Fruit fly (Drosophila melanogaster) whole organism, embryonic: Measurements from ENCODE around the gene Ms.

Experiments used
- B-H1 ChIP-seq: fragments of 200-800 bp; sonication (Bioruptor generic); IDR thresholded peaks from 3 replicates; pipeline ENCODE4 v1.3.6; 2022; ENCODE audit warnings: missing biosample characterization, missing genetic modification characterization
- CG10147 ChIP-seq: fragments of 200-800 bp; sonication (Bioruptor generic); optimal IDR thresholded peaks from 2 replicates; lab custom pipeline; 2019; ENCODE audit warnings: missing biosample characterization, mild to moderate bottlenecking, missing genetic modification characterization, moderate library complexity
- CG12155 ChIP-seq: fragments of 200-800 bp; sonication (Bioruptor generic); optimal IDR thresholded peaks from 3 replicates; lab custom pipeline; 2016; ENCODE audit warnings: missing biosample characterization, missing genetic modification characterization
- CG1647 ChIP-seq: fragments of 200-800 bp; sonication (Bioruptor generic); optimal IDR thresholded peaks from 3 replicates; lab custom pipeline; 2016; ENCODE audit warnings: missing biosample characterization, missing genetic modification characterization
- CG17385 ChIP-seq: fragments of 200-800 bp; sonication (Bioruptor generic); optimal IDR thresholded peaks from 3 replicates; lab custom pipeline; 2018; ENCODE audit warnings: missing biosample characterization, mild to moderate bottlenecking, missing genetic modification characterization
- CG17912 ChIP-seq: fragments of 200-800 bp; sonication (Bioruptor generic); optimal IDR thresholded peaks from 2 replicates; lab custom pipeline; 2018; ENCODE audit warnings: missing biosample characterization, mild to moderate bottlenecking, missing genetic modification characterization
- CG2116 ChIP-seq: fragments of 200-800 bp; sonication (Bioruptor generic); optimal IDR thresholded peaks from 3 replicates; lab custom pipeline; 2018; ENCODE audit warnings: missing biosample characterization, mild to moderate bottlenecking, missing genetic modification characterization
- CG2712 ChIP-seq: fragments of 200-800 bp; optimal IDR thresholded peaks from 3 replicates; lab custom pipeline; 2019; ENCODE audit warnings: missing biosample characterization, mild to moderate bottlenecking, missing genetic modification characterization, moderate library complexity
- CG32767 ChIP-seq: fragments of 200-800 bp; sonication (Bioruptor generic); IDR thresholded peaks from 2 replicates; pipeline ENCODE4 v1.3.6; 2022; ENCODE audit warnings: missing biosample characterization, missing genetic modification characterization
- CG32772 ChIP-seq: fragments of 200-800 bp; sonication (Bioruptor generic); IDR thresholded peaks from 2 replicates; pipeline ENCODE4 v1.3.6; 2022; ENCODE audit warnings: missing biosample characterization, missing genetic modification characterization
- CG5953 ChIP-seq: fragments of 200-800 bp; sonication (Bioruptor generic); IDR thresholded peaks from 2 replicates; pipeline ENCODE4 v1.3.6; 2022; ENCODE audit warnings: missing biosample characterization, missing genetic modification characterization
- CG6254 ChIP-seq: fragments of 200-800 bp; sonication (Bioruptor generic); optimal IDR thresholded peaks from 3 replicates; lab custom pipeline; 2017; ENCODE audit warnings: mild to moderate bottlenecking, missing biosample characterization, missing genetic modification reagents, missing genetic modification characterization
- CG6272 ChIP-seq: fragments of 200-800 bp; sonication (Bioruptor generic); IDR thresholded peaks from 2 replicates; pipeline ENCODE4 v1.3.6; 2022; ENCODE audit warnings: missing biosample characterization, missing genetic modification characterization
- CkIIα-i1 ChIP-seq: fragments of 200-800 bp; sonication (Bioruptor generic); IDR thresholded peaks from 2 replicates; pipeline ENCODE4 v1.3.6; 2022; ENCODE audit warnings: missing biosample characterization, missing genetic modification characterization
- CoRest ChIP-seq: fragments of 200-800 bp; sonication (Bioruptor generic); optimal IDR thresholded peaks from 3 replicates; lab custom pipeline; 2018; ENCODE audit warnings: missing biosample characterization, mild to moderate bottlenecking, missing genetic modification characterization, moderate library complexity
- Dek ChIP-seq: fragments of 200-800 bp; sonication (Bioruptor generic); optimal IDR thresholded peaks from 3 replicates; lab custom pipeline; 2019; ENCODE audit warnings: missing biosample characterization, mild to moderate bottlenecking, missing genetic modification characterization, moderate library complexity
- Dip2 ChIP-seq: fragments of 200-800 bp; sonication (Bioruptor generic); IDR thresholded peaks from 2 replicates; pipeline ENCODE4 v1.3.6; 2022; ENCODE audit warnings: missing biosample characterization, missing genetic modification characterization
- Dip3 ChIP-seq: fragments of 200-800 bp; sonication (Bioruptor generic); optimal IDR thresholded peaks from 3 replicates; lab custom pipeline; 2016; ENCODE audit warnings: missing biosample characterization, missing genetic modification characterization
- Fer1 ChIP-seq: fragments of 200-800 bp; sonication (Bioruptor generic); optimal IDR thresholded peaks from 2 replicates; lab custom pipeline; 2017; ENCODE audit warnings: missing biosample characterization, mild to moderate bottlenecking, missing genetic modification characterization
- Gsc ChIP-seq: fragments of 200-800 bp; sonication (Bioruptor generic); IDR thresholded peaks from 2 replicates; pipeline ENCODE4 v1.3.6; 2022; ENCODE audit warnings: missing biosample characterization, missing genetic modification characterization
- HLH3B ChIP-seq: fragments of 200-800 bp; sonication (Bioruptor generic); IDR thresholded peaks from 2 replicates; pipeline ENCODE4 v1.3.6; 2022; ENCODE audit warnings: missing biosample characterization, missing genetic modification characterization
- Hsf ChIP-seq: fragments of 200-800 bp; sonication (Bioruptor generic); optimal IDR thresholded peaks from 3 replicates; lab custom pipeline; 2016; ENCODE audit warnings: missing biosample characterization, missing genetic modification characterization
- MBD-R2 ChIP-seq: fragments of 200-800 bp; sonication (Bioruptor generic); IDR thresholded peaks from 2 replicates; pipeline ENCODE4 v1.3.6; 2022; ENCODE audit warnings: missing biosample characterization, missing genetic modification characterization
- Mad ChIP-seq: fragments of 200-800 bp; sonication (Bioruptor generic); optimal IDR thresholded peaks from 2 replicates; lab custom pipeline; 2016; ENCODE audit warnings: missing biosample characterization, missing genetic modification characterization
- Nf-YB ChIP-seq: fragments of 200-800 bp; sonication (Bioruptor generic); optimal IDR thresholded peaks from 3 replicates; lab custom pipeline; 2019; ENCODE audit warnings: missing biosample characterization, mild to moderate bottlenecking, missing genetic modification characterization, moderate library complexity
- Sin3A ChIP-seq: fragments of >200 bp; optimal IDR thresholded peaks from 2 replicates; lab custom pipeline; 2018
- Sry-δ ChIP-seq: fragments of 200-800 bp; sonication (Bioruptor generic); optimal IDR thresholded peaks from 2 replicates; lab custom pipeline; 2016; ENCODE audit warnings: missing biosample characterization, missing genetic modification characterization
- Usf ChIP-seq: fragments of 200-800 bp; sonication (Bioruptor generic); optimal IDR thresholded peaks from 2 replicates; lab custom pipeline; 2017; ENCODE audit warnings: missing genotype, missing biosample characterization, missing genetic modification characterization
- YL-1 ChIP-seq: fragments of 200-800 bp; sonication (Bioruptor generic); optimal IDR thresholded peaks from 3 replicates; lab custom pipeline; 2017; ENCODE audit warnings: missing biosample characterization, mild to moderate bottlenecking, missing genetic modification characterization
- ap ChIP-seq: fragments of 200-800 bp; sonication (Bioruptor generic); IDR thresholded peaks from 2 replicates; pipeline ENCODE4 v1.3.6; 2022; ENCODE audit warnings: missing biosample characterization, missing genetic modification characterization
- bcd ChIP-seq: fragments of 200-800 bp; sonication (Bioruptor generic); optimal IDR thresholded peaks from 2 replicates; lab custom pipeline; 2017; ENCODE audit warnings: missing biosample characterization, mild to moderate bottlenecking, missing genetic modification characterization
- bigmax ChIP-seq: fragments of 200-800 bp; sonication (Bioruptor generic); optimal IDR thresholded peaks from 2 replicates; lab custom pipeline; 2018; ENCODE audit warnings: missing biosample characterization, mild to moderate bottlenecking, missing genetic modification characterization
- chif ChIP-seq, 2 experiments: fragments of 200-800 bp; sonication (Bioruptor generic); optimal IDR thresholded peaks; 3 replicates each; lab custom pipeline; 2016; ENCODE audit warnings: missing biosample characterization in 2 of 2, missing genetic modification characterization in 2 of 2
- chinmo ChIP-seq: fragments of 200-800 bp; sonication (Bioruptor generic); IDR thresholded peaks from 4 replicates; pipeline ENCODE4 v1.3.6; 2022; ENCODE audit warnings: missing biosample characterization, missing genetic modification characterization; ENCODE audit not compliant: partially characterized antibody
- eyg ChIP-seq: fragments of 200-800 bp; sonication (Bioruptor generic); optimal IDR thresholded peaks from 3 replicates; lab custom pipeline; 2016; ENCODE audit warnings: missing biosample characterization, missing genetic modification characterization
- fd102C ChIP-seq: fragments of 200-800 bp; sonication (Bioruptor generic); optimal IDR thresholded peaks from 2 replicates; lab custom pipeline; 2018; ENCODE audit warnings: missing biosample characterization, mild to moderate bottlenecking, missing genetic modification characterization, moderate library complexity
- fd3F ChIP-seq: fragments of 200-800 bp; sonication (Bioruptor generic); optimal IDR thresholded peaks from 2 replicates; lab custom pipeline; 2018; ENCODE audit warnings: missing biosample characterization, mild to moderate bottlenecking, missing genetic modification characterization, moderate library complexity
- gfzf ChIP-seq: fragments of 200-800 bp; sonication (Bioruptor generic); optimal IDR thresholded peaks from 2 replicates; lab custom pipeline; 2016; ENCODE audit warnings: missing biosample characterization, mild to moderate bottlenecking, missing genetic modification characterization, moderate library complexity
- ind ChIP-seq: fragments of 200-800 bp; sonication (Bioruptor generic); optimal IDR thresholded peaks from 3 replicates; lab custom pipeline; 2016; ENCODE audit warnings: missing biosample characterization, missing genetic modification characterization
- nau ChIP-seq: fragments of 200-800 bp; sonication (Bioruptor generic); optimal IDR thresholded peaks from 3 replicates; lab custom pipeline; 2017; ENCODE audit warnings: missing biosample characterization, mild to moderate bottlenecking, missing genetic modification characterization, missing genetic modification reagents
- nerfin-2 ChIP-seq: fragments of 200-800 bp; sonication (Bioruptor generic); IDR thresholded peaks from 2 replicates; pipeline ENCODE4 v1.3.6; 2022; ENCODE audit warnings: missing biosample characterization, missing genetic modification characterization; ENCODE audit not compliant: partially characterized antibody
- pnt ChIP-seq: fragments of 200-800 bp; sonication (Bioruptor generic); optimal IDR thresholded peaks from 3 replicates; lab custom pipeline; 2016; ENCODE audit warnings: missing biosample characterization, missing genetic modification characterization
- prd ChIP-seq, 3 experiments: fragments of >200 bp in 2 of 3; fragments of 200-800 bp in 1 of 3; sonication (Bioruptor generic) in 1 of 3; optimal IDR thresholded peaks in 2 of 3; IDR thresholded peaks in 1 of 3; 2 replicates in 2 of 3; 3 replicates in 1 of 3; pipeline versions ENCODE4 v1.3.6 to Lab custom; 2017 to 2022; ENCODE audit warnings: missing biosample characterization in 1 of 3, missing genetic modification characterization in 1 of 3
- psq ChIP-seq: fragments of 200-800 bp; sonication (Bioruptor generic); optimal IDR thresholded peaks from 2 replicates; lab custom pipeline; 2017; ENCODE audit warnings: missing biosample characterization, missing genetic modification characterization
- sens-2 ChIP-seq: fragments of 200-800 bp; sonication (Bioruptor generic); IDR thresholded peaks from 2 replicates; pipeline ENCODE4 v1.3.6; 2022; ENCODE audit warnings: missing biosample characterization, missing genetic modification characterization
- sima ChIP-seq: fragments of 200-800 bp; sonication (Bioruptor generic); optimal IDR thresholded peaks from 2 replicates; lab custom pipeline; 2016; ENCODE audit warnings: missing biosample characterization, missing genetic modification characterization
- wor ChIP-seq: fragments of 200-800 bp; sonication (Bioruptor generic); IDR thresholded peaks from 2 replicates; pipeline ENCODE4 v1.3.6; 2022; ENCODE audit warnings: missing biosample characterization, missing genetic modification characterization
- zen2 ChIP-seq: fragments of 200-800 bp; sonication (Bioruptor generic); IDR thresholded peaks from 3 replicates; pipeline ENCODE4 v1.3.6; 2022; ENCODE audit warnings: missing biosample characterization, missing genetic modification characterization; ENCODE audit not compliant: partially characterized antibody

Ms gene

dm6 chr3R:24295556-24296465, 45.5 kb upstream of the Ms start (continued):
- TF ChIP-seq nau (peak; percentile 12), fd102C (peak; percentile 61), pnt (GFP tag; lab: Kevin White, UChicago) (peak; percentile 69), chif (GFP tag; optimal IDR thresholded peaks at IDR 0.05; lab: Kevin White, UChicago) (peak; percentile 30 to 82), CG17912 (GFP tag; lab: Kevin White, UChicago) (no peak), HLH3B (GFP tag; lab: Robert Waterston, UW) (peak; percentile 76), fd3F (GFP tag; lab: Kevin White, UChicago) (peak; percentile 79), bcd (GFP tag; lab: Kevin White, UChicago) (peak; percentile 66), Dip3 (GFP tag; lab: Kevin White, UChicago) (peak; percentile 80), Hsf (GFP tag; lab: Kevin White, UChicago) (peak; percentile 84), CoRest (tag; lab: Kevin White, UChicago) (peak; percentile 85), sima (GFP tag; lab: Kevin White, UChicago) (no peak), Usf (GFP tag; lab: Kevin White, UChicago) (peak; percentile 58), nerfin-2 (no peak), CG5953 (GFP tag; lab: Robert Waterston, UW) (0 out of 2 replicates have a peak, but pooled peaks have one; percentile 56), Dek (tag; lab: Kevin White, UChicago) (peak; percentile 77), Dip2 (no peak), CG6254 (GFP tag; lab: Kevin White, UChicago) (no peak), B-H1 (GFP tag; lab: Robert Waterston, UW) (peak; percentile 69), Nf-YB (GFP tag; lab: Kevin White, UChicago) (peak; percentile 44), Gsc (no peak), Sry-δ (GFP tag; lab: Kevin White, UChicago) (peak; percentile 11), CG1647 (GFP tag; lab: Kevin White, UChicago) (peak; percentile 40), CG32767 (GFP tag; lab: Robert Waterston, UW) (peak; percentile 72), wor (GFP tag; lab: Robert Waterston, UW) (peak; percentile 44; the same call in 1 of the 2 replicates), psq (GFP tag; lab: Kevin White, UChicago) (no peak), CG2116 (peak; percentile 36), ind (GFP tag; lab: Kevin White, UChicago) (peak; percentile 63), zen2 (no peak), Fer1 (GFP tag; lab: Kevin White, UChicago) (peak; percentile 71), Sin3A (lab: Kevin White, UChicago) (no peak), CG17385 (GFP tag; lab: Kevin White, UChicago) (peak; percentile 78), CG12155 (peak; percentile 81), CG2712 (tag; lab: Kevin White, UChicago) (peak; percentile 85), bigmax (no peak), sens-2 (peak; percentile 17; the same call in 1 of the 2 replicates), MBD-R2 (GFP tag; lab: Robert Waterston, UW) (peak; percentile 61; the same call in 1 of the 2 replicates), YL-1 (GFP tag; lab: Kevin White, UChicago) (no peak), CG32772 (GFP tag; lab: Robert Waterston, UW) (peak; percentile 74), chinmo (GFP tag; lab: Robert Waterston, UW) (peak; percentile 10; the same call in 1 of the 4 replicates), CG10147 (GFP tag; lab: Kevin White, UChicago) (peak; percentile 49), CkIIα-i1 (0 out of 2 replicates have a peak, but pooled peaks have one; percentile 30), prd (optimal IDR thresholded peaks at IDR 0.05; lab: Kevin White, UChicago) (no peak), prd (GFP tag; IDR thresholded peaks at IDR 0.05; lab: Robert Waterston, UW) (peak; percentile 91), Mad (GFP tag; lab: Kevin White, UChicago) (peak; percentile 50), CG6272 (GFP tag; lab: Robert Waterston, UW) (peak; percentile 65), eyg (GFP tag; lab: Kevin White, UChicago) (peak; percentile 32), gfzf (GFP tag; lab: Kevin White, UChicago) (no peak), ap (GFP tag; lab: Robert Waterston, UW) (peak; percentile 65; the same call in 1 of the 2 replicates)
